Worm (Caenorhabditis elegans) whole organism, L4 larva: ENCODE data around the gene ZK1320.3.

Experiments
- D1046.2 ChIP-seq: fragments of 200-800 bp; sonication (Bioruptor generic); IDR thresholded peaks from 2 replicates; pipeline ENCODE4 v1.3.6; 2022; ENCODE audit warnings: missing genetic modification characterization, missing compliant biosample characterization
- F10B5.3 ChIP-seq: sonication (generic microtip); optimal IDR thresholded peaks from 2 replicates; lab custom pipeline; 2016; ENCODE audit warnings: mild to moderate bottlenecking, missing genetic modification characterization, missing compliant biosample characterization
- F26F4.8 ChIP-seq: fragments of 200-800 bp; sonication (Bioruptor generic); conservative IDR thresholded peaks from 2 replicates; pipeline ENCODE4 v1.3.6; 2022; ENCODE audit warnings: missing genetic modification characterization, missing compliant biosample characterization
- F37D6.2 ChIP-seq: sonication (generic microtip); optimal IDR thresholded peaks from 2 replicates; lab custom pipeline; 2016; ENCODE audit warnings: mild to moderate bottlenecking, missing genetic modification characterization, missing compliant biosample characterization
- F44E2.7 ChIP-seq: fragments of 200-800 bp; sonication (Bioruptor generic); IDR thresholded peaks from 2 replicates; pipeline ENCODE4 v2.1.2; 2022; ENCODE audit warnings: missing genetic modification characterization, missing compliant biosample characterization
- R02D3.7 ChIP-seq: fragments of 150-350 bp; sonication (generic microtip); optimal IDR thresholded peaks from 3 replicates; lab custom pipeline; 2014; ENCODE audit warnings: missing biosample characterization, missing genetic modification characterization
- T20F7.1 ChIP-seq: fragments of 200-800 bp; sonication (Bioruptor generic); optimal IDR thresholded peaks from 2 replicates; lab custom pipeline; 2018; ENCODE audit warnings: mild to moderate bottlenecking, missing genetic modification characterization, missing compliant biosample characterization
- ZK337.2 ChIP-seq: fragments of 200-800 bp; sonication (Bioruptor generic); IDR thresholded peaks from 2 replicates; pipeline ENCODE4 v1.3.6; 2022; ENCODE audit warnings: missing genetic modification reagents, missing genetic modification characterization, missing compliant biosample characterization
- aha-1 ChIP-seq: fragments of 150-350 bp; peaks from one replicate; lab custom pipeline; 2014; ENCODE audit warnings: missing biosample characterization, missing genetic modification characterization
- aly-2 ChIP-seq: sonication (generic microtip); optimal IDR thresholded peaks from 2 replicates; lab custom pipeline; 2018; ENCODE audit warnings: missing biosample characterization, missing genetic modification characterization
- attf-4 ChIP-seq: sonication (generic microtip); optimal IDR thresholded peaks from 3 replicates; lab custom pipeline; 2017; ENCODE audit warnings: missing biosample characterization, missing genetic modification characterization
- ceh-20 ChIP-seq: fragments of 200-800 bp; sonication (Bioruptor generic); IDR thresholded peaks from 2 replicates; pipeline ENCODE4 v1.3.6; 2022; ENCODE audit warnings: missing genetic modification reagents, missing genetic modification characterization, missing compliant biosample characterization
- ceh-32 ChIP-seq: sonication (generic microtip); optimal IDR thresholded peaks from 2 replicates; lab custom pipeline; 2016; ENCODE audit warnings: mild to moderate bottlenecking, missing genetic modification characterization, missing compliant biosample characterization; ENCODE audit not compliant: poor library complexity
- ceh-44 ChIP-seq: fragments of 200-800 bp; sonication (Bioruptor generic); IDR thresholded peaks from 2 replicates; pipeline ENCODE4 v1.3.6; 2022; ENCODE audit warnings: missing genetic modification reagents, missing genetic modification characterization, missing compliant biosample characterization
- ceh-82 ChIP-seq: sonication (generic microtip); optimal IDR thresholded peaks from 2 replicates; lab custom pipeline; 2017; ENCODE audit warnings: missing biosample characterization, missing genetic modification characterization
- ces-1 ChIP-seq: fragments of 150-350 bp; sonication (generic microtip); optimal IDR thresholded peaks from 4 replicates; lab custom pipeline; 2014; ENCODE audit warnings: missing biosample characterization, missing genetic modification reagents, missing genetic modification characterization
- daf-16 ChIP-seq, 3 experiments: sonication (generic microtip); optimal IDR thresholded peaks; 2 replicates each; lab custom pipeline; 2016 to 2017; ENCODE audit warnings: missing genetic modification characterization in 3 of 3, missing genetic modification reagents in 3 of 3, mild to moderate bottlenecking in 2 of 3, missing compliant biosample characterization in 2 of 3, missing biosample characterization in 1 of 3, moderate library complexity in 1 of 3
- daf-19 ChIP-seq: fragments of 200-800 bp; sonication (Bioruptor generic); conservative IDR thresholded peaks from 2 replicates; pipeline ENCODE4 v1.3.6; 2022; ENCODE audit warnings: missing genetic modification characterization, missing compliant biosample characterization
- dmd-6 ChIP-seq: fragments of 200-800 bp; sonication (Bioruptor generic); IDR thresholded peaks from 2 replicates; pipeline ENCODE4 v1.3.6; 2022; ENCODE audit warnings: missing genetic modification reagents, missing genetic modification characterization, missing compliant biosample characterization
- dmd-8 ChIP-seq: fragments of 200-800 bp; sonication (Bioruptor generic); IDR thresholded peaks from 2 replicates; pipeline ENCODE4 v1.3.6; 2022; ENCODE audit warnings: missing genetic modification characterization, missing compliant biosample characterization
- dpl-1 ChIP-seq: fragments of 150-350 bp; optimal IDR thresholded peaks from 2 replicates; lab custom pipeline; 2014; ENCODE audit warnings: missing biosample characterization, missing genetic modification reagents, missing genetic modification characterization
- dve-1 ChIP-seq: sonication (generic microtip); optimal IDR thresholded peaks from 2 replicates; lab custom pipeline; 2017; ENCODE audit warnings: antibody characterized with exemption, mild to moderate bottlenecking, missing genetic modification characterization, missing compliant biosample characterization; ENCODE audit not compliant: insufficient read depth
- fkh-10 ChIP-seq: fragments of 150-350 bp; optimal IDR thresholded peaks from 2 replicates; lab custom pipeline; 2014; ENCODE audit warnings: missing biosample characterization, missing genetic modification reagents, missing genetic modification characterization
- fos-1 ChIP-seq: fragments of 150-350 bp; optimal IDR thresholded peaks from 2 replicates; lab custom pipeline; 2014; ENCODE audit warnings: missing biosample characterization, missing genetic modification characterization
- gei-8 ChIP-seq: fragments of 200-800 bp; sonication (Bioruptor generic); optimal IDR thresholded peaks from 2 replicates; lab custom pipeline; 2018; ENCODE audit warnings: mild to moderate bottlenecking, missing genetic modification characterization, missing compliant biosample characterization
- hif-1 ChIP-seq, 2 experiments: sonication (generic microtip); optimal IDR thresholded peaks; 2 replicates each; lab custom pipeline; 2016 to 2017; ENCODE audit warnings: missing compliant biosample characterization in 2 of 2, missing genetic modification characterization in 2 of 2, missing genetic modification reagents in 2 of 2, missing genotype in 2 of 2, mild to moderate bottlenecking in 1 of 2
- hlh-11 ChIP-seq: fragments of 200-800 bp; sonication (Bioruptor generic); optimal IDR thresholded peaks from 2 replicates; lab custom pipeline; 2018; ENCODE audit warnings: mild to moderate bottlenecking, missing genetic modification characterization, missing compliant biosample characterization
- hlh-30 ChIP-seq: sonication (generic microtip); optimal IDR thresholded peaks from 2 replicates; lab custom pipeline; 2017; ENCODE audit warnings: antibody characterized with exemption, mild to moderate bottlenecking, missing genetic modification characterization, missing compliant biosample characterization; ENCODE audit not compliant: insufficient read depth
- lin-38 ChIP-seq: fragments of 200-800 bp; sonication (Bioruptor generic); IDR thresholded peaks from 2 replicates; pipeline ENCODE4 v1.3.6; 2022; ENCODE audit warnings: missing genetic modification reagents, missing genetic modification characterization, missing compliant biosample characterization
- madf-9 ChIP-seq: fragments of 200-800 bp; sonication (Bioruptor generic); conservative IDR thresholded peaks from 2 replicates; pipeline ENCODE4 v1.3.6; 2022; ENCODE audit warnings: missing genetic modification reagents, missing genetic modification characterization, missing compliant biosample characterization
- mdl-1 ChIP-seq, 2 experiments: fragments of 150-350 bp in 1 of 2; sonication (generic microtip) in 1 of 2; optimal IDR thresholded peaks; 2 replicates each; lab custom pipeline; 2014 to 2017; ENCODE audit warnings: missing biosample characterization in 2 of 2, missing genetic modification characterization in 2 of 2
- mep-1 ChIP-seq: fragments of 150-350 bp; sonication (generic microtip); optimal IDR thresholded peaks from 3 replicates; lab custom pipeline; 2014; ENCODE audit warnings: missing biosample characterization, missing genetic modification characterization
- nhr-11 ChIP-seq: fragments of 150-350 bp; optimal IDR thresholded peaks from 2 replicates; lab custom pipeline; 2014; ENCODE audit warnings: missing biosample characterization, missing genetic modification characterization
- nhr-28 ChIP-seq: fragments of 150-350 bp; optimal IDR thresholded peaks from 2 replicates; lab custom pipeline; 2014; ENCODE audit warnings: missing biosample characterization, missing genetic modification characterization
- nhr-41 ChIP-seq: fragments of 200-800 bp; sonication (Bioruptor generic); IDR thresholded peaks from 2 replicates; pipeline ENCODE4 v1.3.6; 2022; ENCODE audit warnings: missing genetic modification reagents, missing genetic modification characterization, missing compliant biosample characterization
- nhr-42 ChIP-seq: fragments of 200-800 bp; sonication (Bioruptor generic); IDR thresholded peaks from 2 replicates; pipeline ENCODE4 v1.3.6; 2022; ENCODE audit warnings: missing genetic modification characterization, missing compliant biosample characterization
- nhr-48 ChIP-seq: sonication (generic microtip); optimal IDR thresholded peaks from 2 replicates; lab custom pipeline; 2016; ENCODE audit warnings: mild to moderate bottlenecking, missing genetic modification characterization, missing compliant biosample characterization
- nhr-6 ChIP-seq: fragments of 150-350 bp; optimal IDR thresholded peaks from 2 replicates; lab custom pipeline; 2014; ENCODE audit warnings: missing biosample characterization, missing genetic modification characterization
- nhr-76 ChIP-seq: fragments of 150-350 bp; optimal IDR thresholded peaks from 2 replicates; lab custom pipeline; 2014; ENCODE audit warnings: missing biosample characterization, missing genetic modification characterization
- nhr-77 ChIP-seq: fragments of 150-350 bp; optimal IDR thresholded peaks from 2 replicates; lab custom pipeline; 2014; ENCODE audit warnings: missing biosample characterization, missing genetic modification characterization
- php-3 ChIP-seq: fragments of 200-800 bp; sonication (Bioruptor generic); IDR thresholded peaks from 2 replicates; pipeline ENCODE4 v1.3.6; 2022; ENCODE audit warnings: missing genetic modification reagents, missing genetic modification characterization, missing compliant biosample characterization
- pqm-1 ChIP-seq: sonication (generic microtip); optimal IDR thresholded peaks from 2 replicates; lab custom pipeline; 2017; ENCODE audit warnings: missing biosample characterization, missing genetic modification characterization
- saeg-2 ChIP-seq: fragments of 200-800 bp; sonication (Bioruptor generic); IDR thresholded peaks from 2 replicates; pipeline ENCODE4 v1.3.6; 2022; ENCODE audit warnings: missing genetic modification reagents, missing genetic modification characterization, missing compliant biosample characterization
- sdz-12 ChIP-seq: fragments of 200-800 bp; sonication (Bioruptor generic); optimal IDR thresholded peaks from 2 replicates; lab custom pipeline; 2018; ENCODE audit warnings: mild to moderate bottlenecking, missing genetic modification characterization, missing compliant biosample characterization
- skn-1 ChIP-seq: fragments of 150-350 bp; optimal IDR thresholded peaks from 2 replicates; lab custom pipeline; 2014; ENCODE audit warnings: missing biosample characterization, missing genetic modification characterization
- snpc-1.2 ChIP-seq: fragments of 200-800 bp; sonication (Bioruptor generic); IDR thresholded peaks from 2 replicates; pipeline ENCODE4 v1.3.6; 2022; ENCODE audit warnings: missing genetic modification reagents, missing genetic modification characterization, missing compliant biosample characterization
- snpc-4 ChIP-seq: fragments of 150-350 bp; optimal IDR thresholded peaks from 2 replicates; lab custom pipeline; 2014; ENCODE audit warnings: missing biosample characterization, missing genetic modification characterization
- tag-97 ChIP-seq: fragments of 200-800 bp; sonication (Bioruptor generic); IDR thresholded peaks from 2 replicates; pipeline ENCODE4 v1.3.6; 2022; ENCODE audit warnings: missing genetic modification characterization, missing compliant biosample characterization
- unc-39 ChIP-seq: sonication (generic microtip); optimal IDR thresholded peaks from 2 replicates; lab custom pipeline; 2017; ENCODE audit warnings: missing biosample characterization, missing genetic modification characterization
- zag-1 ChIP-seq: fragments of 150-350 bp; optimal IDR thresholded peaks from 2 replicates; lab custom pipeline; 2014; ENCODE audit warnings: missing biosample characterization, missing genetic modification characterization
- zfp-2 ChIP-seq: sonication (generic microtip); optimal IDR thresholded peaks from 2 replicates; lab custom pipeline; 2016; ENCODE audit warnings: mild to moderate bottlenecking, missing genetic modification characterization, missing compliant biosample characterization
- zip-11 ChIP-seq: fragments of 200-800 bp; sonication (Bioruptor generic); IDR thresholded peaks from 2 replicates; pipeline ENCODE4 v1.3.6; 2022; ENCODE audit warnings: missing genetic modification characterization, missing compliant biosample characterization
- ztf-11 ChIP-seq: fragments of 150-350 bp; optimal IDR thresholded peaks from 2 replicates; lab custom pipeline; 2014; ENCODE audit warnings: missing biosample characterization, missing genetic modification characterization

The ZK1320.3 gene

DNA sequence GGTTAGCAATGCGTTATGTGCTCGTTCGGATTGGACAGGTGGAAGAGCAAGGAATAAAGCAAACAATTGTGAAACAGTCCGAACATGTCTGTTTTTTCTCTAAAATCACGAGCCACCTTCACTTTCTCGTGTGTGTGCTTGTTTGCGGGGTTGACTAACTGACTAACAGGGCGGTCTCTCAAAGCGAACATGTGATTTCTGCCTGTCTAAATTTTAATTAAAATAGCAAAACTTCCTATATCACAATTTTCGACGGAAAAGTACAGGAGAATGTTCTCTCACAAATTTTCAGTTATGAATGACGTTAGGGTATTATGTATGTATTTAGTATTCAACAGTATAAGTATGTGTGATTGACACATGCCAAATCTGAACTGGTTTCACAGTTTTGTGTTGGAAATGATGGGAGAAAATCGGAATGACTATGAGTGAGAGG is 38.3 kb downstream of the ZK1320.3 start (continued):
- peak; percentile 73 for TF ChIP-seq hlh-11
- TF ChIP-seq T20F7.1 (GFP tag; lab: Kevin White, UChicago), result peak; percentile 56
- no peak for TF ChIP-seq snpc-4 (tag; lab: Kevin White, UChicago)
- no peak for TF ChIP-seq attf-4
- peak in 1 of 2 experiments; percentile 68 for TF ChIP-seq mdl-1 (tag; optimal IDR thresholded peaks at IDR 0.05; lab: Kevin White, UChicago)
- no peak for TF ChIP-seq R02D3.7 (tag; lab: Kevin White, UChicago)
- no peak for TF ChIP-seq ceh-20 (GFP tag; lab: Robert Waterston, UW)
- TF ChIP-seq ZK337.2 (GFP tag; lab: Robert Waterston, UW), result no peak
- TF ChIP-seq nhr-48, result no peak
- TF ChIP-seq F26F4.8, result no peak
- TF ChIP-seq sdz-12 (GFP tag; lab: Kevin White, UChicago), result no peak
- no peak for TF ChIP-seq F37D6.2
- no peak for TF ChIP-seq ceh-32 (tag; lab: Kevin White, UChicago)
- TF ChIP-seq dve-1 (tag; lab: Kevin White, UChicago), result peak; percentile 63
- TF ChIP-seq nhr-41 (GFP tag; lab: Robert Waterston, UW), result no peak
- TF ChIP-seq snpc-1.2 (GFP tag; lab: Robert Waterston, UW), result 0 out of 2 replicates have a peak, but pooled peaks have one; percentile 27
- TF ChIP-seq dmd-6 (GFP tag; lab: Robert Waterston, UW), result peak; percentile 76
- TF ChIP-seq fos-1 (tag; lab: Kevin White, UChicago), result no peak
- TF ChIP-seq dmd-8 (GFP tag; lab: Robert Waterston, UW), result no peak
- no peak for TF ChIP-seq lin-38
- no peak for TF ChIP-seq unc-39 (tag; lab: Kevin White, UChicago)
- no peak for TF ChIP-seq D1046.2 (GFP tag; lab: Robert Waterston, UW)
- no peak for TF ChIP-seq skn-1 (tag; lab: Kevin White, UChicago)
- no peak for TF ChIP-seq nhr-42 (GFP tag; lab: Robert Waterston, UW)
- TF ChIP-seq ces-1 (GFP tag; lab: Kevin White, UChicago), result no peak
- TF ChIP-seq madf-9 (GFP tag; lab: Robert Waterston, UW), result no peak
- peak; percentile 61 for TF ChIP-seq nhr-28 (tag; lab: Kevin White, UChicago)
- TF ChIP-seq nhr-76, result no peak
- peak; percentile 92 for TF ChIP-seq hlh-30 (tag; lab: Kevin White, UChicago)
- no peak for TF ChIP-seq zip-11
- TF ChIP-seq pqm-1, result no peak
- TF ChIP-seq tag-97 (GFP tag; lab: Robert Waterston, UW), result no peak
- no peak for TF ChIP-seq ceh-82 (tag; lab: Kevin White, UChicago)
- no peak for TF ChIP-seq aha-1 (tag; lab: Kevin White, UChicago)
- TF ChIP-seq nhr-11 (tag; lab: Kevin White, UChicago), result peak; percentile 22
- no peak for TF ChIP-seq ztf-11
- peak; percentile 39 for TF ChIP-seq mep-1 (tag; lab: Kevin White, UChicago)
- no peak for TF ChIP-seq fkh-10
- TF ChIP-seq gei-8 (GFP tag; lab: Kevin White, UChicago), result no peak
- no peak for TF ChIP-seq F10B5.3 (tag; lab: Kevin White, UChicago)
- TF ChIP-seq saeg-2 (GFP tag; lab: Robert Waterston, UW), result no peak
- TF ChIP-seq aly-2 (tag; lab: Kevin White, UChicago), result no peak
- peak in 1 of 2 experiments; percentile 12 for TF ChIP-seq hif-1 (tag; optimal IDR thresholded peaks at IDR 0.05; lab: Kevin White, UChicago)
- no peak for TF ChIP-seq zag-1 (tag; lab: Kevin White, UChicago)
- no peak for TF ChIP-seq ceh-44 (GFP tag; lab: Robert Waterston, UW)
- no peak for TF ChIP-seq nhr-77
- no peak for TF ChIP-seq daf-19 (GFP tag; lab: Robert Waterston, UW)
- TF ChIP-seq F44E2.7, result no peak
- TF ChIP-seq dpl-1 (GFP tag; lab: Kevin White, UChicago), result no peak
- TF ChIP-seq php-3 (GFP tag; lab: Robert Waterston, UW), result no peak
- TF ChIP-seq nhr-6 (tag; lab: Kevin White, UChicago), result no peak
- TF ChIP-seq daf-16 (GFP tag; optimal IDR thresholded peaks at IDR 0.05; lab: Kevin White, UChicago), result peak in 1 of 2 experiments; percentile 34
- TF ChIP-seq daf-16 (tag; optimal IDR thresholded peaks at IDR 0.05; lab: Kevin White, UChicago), result peak; percentile 29
- TF ChIP-seq zfp-2 (tag; lab: Kevin White, UChicago), result no peak
